Fruit fly (Drosophila melanogaster) whole organism, prepupa: ENCODE data around the gene CG6739.

Source experiments
- Blimp-1 ChIP-seq: fragments of 200-800 bp; sonication (Bioruptor generic); optimal IDR thresholded peaks from 3 replicates; lab custom pipeline; 2017; ENCODE audit warnings: missing biosample characterization, missing genetic modification characterization, mild to moderate bottlenecking, moderate library complexity, missing genetic modification reagents
- CG10631 ChIP-seq: fragments of 200-800 bp; sonication (Bioruptor generic); optimal IDR thresholded peaks from 2 replicates; lab custom pipeline; 2016; ENCODE audit warnings: missing biosample characterization, missing genetic modification characterization
- CG10669 ChIP-seq: fragments of 200-800 bp; sonication (Bioruptor generic); optimal IDR thresholded peaks from 3 replicates; lab custom pipeline; 2018; ENCODE audit warnings: missing biosample characterization, mild to moderate bottlenecking, missing genetic modification characterization, moderate library complexity
- CG11294 ChIP-seq: fragments of 200-800 bp; sonication (Bioruptor generic); IDR thresholded peaks from 2 replicates; pipeline ENCODE4 v1.3.6; 2022; ENCODE audit warnings: missing biosample characterization, missing genetic modification characterization
- CG11762 ChIP-seq: fragments of 200-800 bp; sonication (Bioruptor generic); optimal IDR thresholded peaks from 3 replicates; lab custom pipeline; 2016; ENCODE audit warnings: missing biosample characterization, missing genetic modification characterization; ENCODE audit not compliant: insufficient read depth
- CG11902 ChIP-seq: fragments of 200-800 bp; sonication (Bioruptor generic); optimal IDR thresholded peaks from 3 replicates; lab custom pipeline; 2016; ENCODE audit warnings: missing biosample characterization, missing genetic modification characterization
- CG1621 ChIP-seq: fragments of 200-800 bp; sonication (Bioruptor generic); optimal IDR thresholded peaks from 3 replicates; lab custom pipeline; 2018; ENCODE audit warnings: missing biosample characterization, mild to moderate bottlenecking, missing genetic modification characterization
- CG3032 ChIP-seq: fragments of 200-800 bp; optimal IDR thresholded peaks from 2 replicates; lab custom pipeline; 2019; ENCODE audit warnings: missing biosample characterization, mild to moderate bottlenecking, missing genetic modification characterization, moderate library complexity
- CG32006 ChIP-seq: fragments of 200-800 bp; sonication (Bioruptor generic); optimal IDR thresholded peaks from 3 replicates; lab custom pipeline; 2017; ENCODE audit warnings: missing biosample characterization, mild to moderate bottlenecking, missing genetic modification characterization
- CG34406 ChIP-seq: fragments of 200-800 bp; sonication (Bioruptor generic); optimal IDR thresholded peaks from 3 replicates; lab custom pipeline; 2016; ENCODE audit warnings: missing biosample characterization, missing genetic modification characterization
- CG3919 ChIP-seq: fragments of 200-800 bp; sonication (Bioruptor generic); optimal IDR thresholded peaks from 3 replicates; lab custom pipeline; 2016; ENCODE audit warnings: missing biosample characterization, missing genetic modification characterization
- CG6163 ChIP-seq: fragments of 200-800 bp; sonication (Bioruptor generic); IDR thresholded peaks from 3 replicates; pipeline ENCODE4 v1.3.6; 2022; ENCODE audit warnings: missing biosample characterization, missing genetic modification characterization
- CG6276 ChIP-seq: fragments of 200-800 bp; sonication (Bioruptor generic); optimal IDR thresholded peaks from 2 replicates; lab custom pipeline; 2017; ENCODE audit warnings: missing biosample characterization, mild to moderate bottlenecking, missing genetic modification characterization
- CG6792 ChIP-seq: fragments of 200-800 bp; sonication (Bioruptor generic); optimal IDR thresholded peaks from 3 replicates; lab custom pipeline; 2016; ENCODE audit warnings: missing biosample characterization, missing genetic modification characterization
- CG6808 ChIP-seq: fragments of 200-800 bp; sonication (Bioruptor generic); optimal IDR thresholded peaks from 3 replicates; lab custom pipeline; 2017; ENCODE audit warnings: missing biosample characterization, missing genetic modification characterization, mild to moderate bottlenecking, moderate library complexity, missing genetic modification reagents
- CG6854 ChIP-seq: fragments of 200-800 bp; sonication (Bioruptor generic); optimal IDR thresholded peaks from 2 replicates; lab custom pipeline; 2017; ENCODE audit warnings: missing biosample characterization, mild to moderate bottlenecking, missing genetic modification characterization
- CG8119 ChIP-seq: fragments of 200-800 bp; sonication (Bioruptor generic); IDR thresholded peaks from 3 replicates; pipeline ENCODE4 v1.3.6; 2022; ENCODE audit warnings: missing biosample characterization, missing genetic modification characterization
- CG8319 ChIP-seq: fragments of 200-800 bp; sonication (Bioruptor generic); optimal IDR thresholded peaks from 3 replicates; lab custom pipeline; 2016; ENCODE audit warnings: missing biosample characterization, missing genetic modification characterization
- CG8632 ChIP-seq: fragments of 200-800 bp; sonication (Bioruptor generic); optimal IDR thresholded peaks from 3 replicates; lab custom pipeline; 2016; ENCODE audit warnings: missing biosample characterization, missing genetic modification characterization
- CG9139 ChIP-seq: fragments of 200-800 bp; sonication (Bioruptor generic); optimal IDR thresholded peaks from 3 replicates; lab custom pipeline; 2017; ENCODE audit warnings: missing biosample characterization, mild to moderate bottlenecking, missing genetic modification characterization
- Eip75B ChIP-seq: fragments of 200-800 bp; sonication (Bioruptor generic); optimal IDR thresholded peaks from 3 replicates; lab custom pipeline; 2016; ENCODE audit warnings: missing biosample characterization, missing genetic modification characterization
- Eip78C ChIP-seq: fragments of 200-800 bp; sonication (Bioruptor generic); peaks from one replicate; lab custom pipeline; 2016; ENCODE audit warnings: missing biosample characterization, missing genetic modification characterization
- Eip93F ChIP-seq: fragments of 200-800 bp; sonication (Bioruptor generic); optimal IDR thresholded peaks from 2 replicates; lab custom pipeline; 2016; ENCODE audit warnings: missing biosample characterization, mild to moderate bottlenecking, missing genetic modification characterization
- Ets21C ChIP-seq: fragments of 200-800 bp; sonication (Bioruptor generic); optimal IDR thresholded peaks from 3 replicates; lab custom pipeline; 2016; ENCODE audit warnings: missing biosample characterization, missing genetic modification characterization
- Gug ChIP-seq: fragments of 200-800 bp; sonication (Bioruptor generic); IDR thresholded peaks from 2 replicates; pipeline ENCODE4 v1.3.6; 2022; ENCODE audit warnings: missing biosample characterization, missing genetic modification characterization
- Hr38 ChIP-seq: sonication (Bioruptor generic); optimal IDR thresholded peaks from 2 replicates; lab custom pipeline; 2016; ENCODE audit warnings: missing biosample characterization, missing genetic modification characterization
- Hr39 ChIP-seq: fragments of 200-800 bp; sonication (Bioruptor generic); optimal IDR thresholded peaks from 2 replicates; lab custom pipeline; 2016; ENCODE audit warnings: missing biosample characterization, missing genetic modification characterization
- Hr4 ChIP-seq: fragments of 200-800 bp; sonication (Bioruptor generic); optimal IDR thresholded peaks from 3 replicates; lab custom pipeline; 2016; ENCODE audit warnings: missing biosample characterization, missing genetic modification characterization
- Lpt ChIP-seq: fragments of 200-800 bp; sonication (Bioruptor generic); optimal IDR thresholded peaks from 3 replicates; lab custom pipeline; 2016; ENCODE audit warnings: missing biosample characterization, missing genetic modification characterization
- OdsH ChIP-seq: fragments of 200-800 bp; sonication (Bioruptor generic); optimal IDR thresholded peaks from 3 replicates; lab custom pipeline; 2016; ENCODE audit warnings: missing biosample characterization, missing genetic modification characterization
- Smox ChIP-seq: fragments of 200-800 bp; sonication (Bioruptor generic); optimal IDR thresholded peaks from 3 replicates; lab custom pipeline; 2016; ENCODE audit warnings: missing biosample characterization, missing genetic modification characterization
- Sox102F ChIP-seq: fragments of 200-800 bp; sonication (Bioruptor generic); optimal IDR thresholded peaks from 2 replicates; lab custom pipeline; 2016; ENCODE audit warnings: missing biosample characterization, mild to moderate bottlenecking, missing genetic modification characterization
- Sox14 ChIP-seq: fragments of 200-800 bp; sonication (Bioruptor generic); optimal IDR thresholded peaks from 3 replicates; lab custom pipeline; 2016; ENCODE audit warnings: missing biosample characterization, missing genetic modification characterization
- Sox15 ChIP-seq: fragments of 200-800 bp; sonication (Bioruptor generic); optimal IDR thresholded peaks from 3 replicates; lab custom pipeline; 2016; ENCODE audit warnings: missing biosample characterization, missing genetic modification characterization
- achi ChIP-seq: fragments of 200-800 bp; sonication (Bioruptor generic); optimal IDR thresholded peaks from 3 replicates; lab custom pipeline; 2016; ENCODE audit warnings: missing biosample characterization, missing genetic modification characterization
- acj6 ChIP-seq: fragments of 200-800 bp; sonication (Bioruptor generic); optimal IDR thresholded peaks from 3 replicates; lab custom pipeline; 2016; ENCODE audit warnings: missing biosample characterization, missing genetic modification characterization
- cyc ChIP-seq: fragments of 200-800 bp; sonication (Bioruptor generic); optimal IDR thresholded peaks from 3 replicates; lab custom pipeline; 2016; ENCODE audit warnings: missing biosample characterization, missing genetic modification characterization
- dac ChIP-seq: fragments of 200-800 bp; sonication (Bioruptor generic); optimal IDR thresholded peaks from 2 replicates; lab custom pipeline; 2017; ENCODE audit warnings: missing biosample characterization, mild to moderate bottlenecking, missing genetic modification characterization
- dsx ChIP-seq: fragments of 200-800 bp; optimal IDR thresholded peaks from 3 replicates; lab custom pipeline; 2019; ENCODE audit warnings: missing biosample characterization, mild to moderate bottlenecking, missing genetic modification characterization, moderate library complexity; ENCODE audit not compliant: poor library complexity, severe bottlenecking
- esn ChIP-seq: fragments of 200-800 bp; sonication (Bioruptor generic); optimal IDR thresholded peaks from 2 replicates; lab custom pipeline; 2016; ENCODE audit warnings: missing biosample characterization, mild to moderate bottlenecking, missing genetic modification characterization, moderate library complexity
- fd59A ChIP-seq: fragments of 200-800 bp; sonication (Bioruptor generic); optimal IDR thresholded peaks from 2 replicates; lab custom pipeline; 2017; ENCODE audit warnings: missing biosample characterization, mild to moderate bottlenecking, missing genetic modification characterization, missing genetic modification reagents
- fkh ChIP-seq: fragments of 200-800 bp; sonication (Bioruptor generic); optimal IDR thresholded peaks from 3 replicates; lab custom pipeline; 2017; ENCODE audit warnings: missing biosample characterization, mild to moderate bottlenecking, missing genetic modification characterization, moderate library complexity
- lz ChIP-seq: fragments of 200-800 bp; sonication (Bioruptor generic); optimal IDR thresholded peaks from 3 replicates; lab custom pipeline; 2016; ENCODE audit warnings: missing biosample characterization, missing genetic modification characterization
- net ChIP-seq: fragments of 200-800 bp; sonication (Bioruptor generic); optimal IDR thresholded peaks from 3 replicates; lab custom pipeline; 2016; ENCODE audit warnings: missing biosample characterization, missing genetic modification characterization
- pdm3 ChIP-seq: fragments of 200-800 bp; sonication (Bioruptor generic); optimal IDR thresholded peaks from 3 replicates; lab custom pipeline; 2016; ENCODE audit warnings: missing biosample characterization, missing genetic modification characterization
- salr ChIP-seq, 2 experiments: fragments of 200-800 bp; sonication (Bioruptor generic); optimal IDR thresholded peaks; 3 replicates each; lab custom pipeline; 2016 to 2018; ENCODE audit warnings: missing biosample characterization in 2 of 2, missing genetic modification characterization in 2 of 2, mild to moderate bottlenecking in 1 of 2
- ss ChIP-seq, 2 experiments: fragments of 200-800 bp; sonication (Bioruptor generic); optimal IDR thresholded peaks; 2 replicates in 1 of 2; 3 replicates in 1 of 2; lab custom pipeline; 2017 to 2018; ENCODE audit warnings: mild to moderate bottlenecking in 2 of 2, missing biosample characterization in 2 of 2, missing genetic modification characterization in 2 of 2, moderate library complexity in 1 of 2
- svp ChIP-seq: fragments of 200-800 bp; sonication (Bioruptor generic); peaks from one replicate; lab custom pipeline; 2016; ENCODE audit warnings: missing biosample characterization, missing genetic modification characterization
- topi ChIP-seq: fragments of 200-800 bp; sonication (Bioruptor generic); optimal IDR thresholded peaks from 3 replicates; lab custom pipeline; 2016; ENCODE audit warnings: missing biosample characterization, missing genetic modification characterization
- vri ChIP-seq: fragments of 200-800 bp; sonication (Bioruptor generic); optimal IDR thresholded peaks from 3 replicates; lab custom pipeline; 2016; ENCODE audit warnings: missing biosample characterization, mild to moderate bottlenecking, missing genetic modification characterization

CG6739 gene

DNA sequence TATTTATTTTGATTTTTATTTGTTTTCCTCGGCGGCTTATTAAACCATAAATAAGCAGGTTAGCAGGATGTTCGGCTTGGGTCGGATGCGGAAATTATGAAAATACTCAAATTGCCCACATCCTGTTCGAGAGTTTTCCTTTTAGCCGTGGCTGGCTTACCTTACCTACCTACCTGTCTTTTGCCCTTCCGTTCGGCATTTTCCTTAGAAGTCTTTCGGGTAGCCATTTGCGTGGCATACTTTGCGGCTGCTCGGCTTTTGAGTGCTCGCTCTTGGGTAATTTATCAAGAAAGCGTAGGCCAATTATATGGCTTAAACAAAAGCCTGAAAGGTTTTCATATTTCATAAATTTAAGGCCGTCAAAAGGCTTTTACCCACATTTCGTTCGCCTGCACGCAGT lies 15.3 kb upstream of the CG6739 start:
- no peak for TF ChIP-seq CG6854
- TF ChIP-seq CG11902: no peak
- TF ChIP-seq esn: no peak

DNA sequence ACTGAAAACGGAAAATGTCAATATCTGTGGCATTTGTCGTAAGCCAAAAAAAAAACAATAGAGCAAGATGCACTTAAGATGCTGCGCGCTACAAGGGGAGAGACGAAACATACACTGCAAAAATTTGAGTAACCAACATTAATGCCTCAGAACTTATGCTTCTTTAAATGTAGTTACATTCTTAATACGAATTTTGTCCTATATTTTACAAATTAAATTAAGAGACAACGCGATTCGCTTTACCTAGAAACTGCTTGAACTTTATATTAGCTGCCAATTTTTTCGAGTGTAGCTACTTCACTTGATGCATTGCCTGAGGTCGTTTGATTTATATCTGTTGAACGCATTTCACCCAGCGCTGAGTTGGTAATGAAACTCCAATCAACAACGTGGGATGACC lies 11.3 kb upstream of the CG6739 start:
- TF ChIP-seq CG6163 (GFP tag; lab: Robert Waterston, UW): peak; percentile 80
- TF ChIP-seq fkh (GFP tag; lab: Kevin White, UChicago): peak; percentile 38
- TF ChIP-seq pdm3 (GFP tag; lab: Kevin White, UChicago): peak; percentile 78
- TF ChIP-seq Sox102F (GFP tag; lab: Kevin White, UChicago): peak; percentile 76
- TF ChIP-seq CG6808: peak; percentile 39
- TF ChIP-seq CG8119 (GFP tag; lab: Robert Waterston, UW): peak; percentile 69; the same call in 2 of the 3 replicates
- TF ChIP-seq Lpt: peak; percentile 54
- peak; percentile 60 for TF ChIP-seq CG11762 (GFP tag; lab: Kevin White, UChicago)
- peak; percentile 73 for TF ChIP-seq Hr4 (GFP tag; lab: Kevin White, UChicago)
- peak; percentile 17 for TF ChIP-seq CG1621 (tag; lab: Kevin White, UChicago)
- no peak for TF ChIP-seq ss (GFP tag; optimal IDR thresholded peaks at IDR 0.05; lab: Kevin White, UChicago)
- peak; percentile 69 for TF ChIP-seq Eip75B (GFP tag; lab: Kevin White, UChicago)
- TF ChIP-seq Smox (GFP tag; lab: Kevin White, UChicago): peak; percentile 76
- peak in 1 of 2 experiments; percentile 9 for TF ChIP-seq salr (GFP tag; optimal IDR thresholded peaks at IDR 0.05; lab: Kevin White, UChicago)
- TF ChIP-seq CG6792 (GFP tag; lab: Kevin White, UChicago): peak; percentile 81
- peak; percentile 41 for TF ChIP-seq net (GFP tag; lab: Kevin White, UChicago)
- TF ChIP-seq CG10631 (GFP tag; lab: Kevin White, UChicago): peak; percentile 66
- TF ChIP-seq CG6276: peak; percentile 57
- TF ChIP-seq lz (GFP tag; lab: Kevin White, UChicago): peak; percentile 67
- peak; percentile 33; the same call in 1 of the 2 replicates for TF ChIP-seq Gug (GFP tag; lab: Robert Waterston, UW)
- peak; percentile 2 for TF ChIP-seq vri
- no peak for TF ChIP-seq CG11294 (GFP tag; lab: Robert Waterston, UW)
- peak; percentile 32 for TF ChIP-seq fd59A (GFP tag; lab: Kevin White, UChicago)
- TF ChIP-seq CG32006 (GFP tag; lab: Kevin White, UChicago): peak; percentile 75
- TF ChIP-seq dac (GFP tag; lab: Kevin White, UChicago): peak; percentile 53
- peak; percentile 84 for TF ChIP-seq svp
- TF ChIP-seq CG6854: peak; percentile 60
- peak; percentile 44 for TF ChIP-seq CG3032 (tag; lab: Kevin White, UChicago)
- TF ChIP-seq Hr38 (GFP tag; lab: Kevin White, UChicago): no peak
- TF ChIP-seq dsx (GFP tag; lab: Kevin White, UChicago): no peak
- peak; percentile 76 for TF ChIP-seq CG34406
- TF ChIP-seq Sox14 (GFP tag; lab: Kevin White, UChicago): peak; percentile 61
- TF ChIP-seq achi: peak; percentile 74
- TF ChIP-seq OdsH (GFP tag; lab: Kevin White, UChicago): peak; percentile 72
- TF ChIP-seq Ets21C (GFP tag; lab: Kevin White, UChicago): peak; percentile 46
- TF ChIP-seq CG11902: peak; percentile 66
- peak; percentile 55 for TF ChIP-seq Sox15
- TF ChIP-seq CG10669 (GFP tag; lab: Kevin White, UChicago): peak; percentile 38
- peak; percentile 79 for TF ChIP-seq CG3919 (GFP tag; lab: Kevin White, UChicago)
- peak; percentile 81 for TF ChIP-seq acj6 (GFP tag; lab: Kevin White, UChicago)
- peak; percentile 6 for TF ChIP-seq Eip93F (GFP tag; lab: Kevin White, UChicago)
- TF ChIP-seq topi: peak; percentile 82
- TF ChIP-seq Eip78C (GFP tag; lab: Kevin White, UChicago): peak; percentile 95
- peak; percentile 75 for TF ChIP-seq Hr39 (GFP tag; lab: Kevin White, UChicago)
- TF ChIP-seq Blimp-1 (GFP tag; lab: Kevin White, UChicago): peak; percentile 10
- TF ChIP-seq CG8632: peak; percentile 75
- peak; percentile 65 for TF ChIP-seq CG8319
- no peak for TF ChIP-seq CG9139 (GFP tag; lab: Kevin White, UChicago)
- TF ChIP-seq cyc (GFP tag; lab: Kevin White, UChicago): peak; percentile 79
